Worm (Caenorhabditis elegans): Measurements from ENCODE around the gene C49F5.8.

The C49F5.8 gene

DNA sequence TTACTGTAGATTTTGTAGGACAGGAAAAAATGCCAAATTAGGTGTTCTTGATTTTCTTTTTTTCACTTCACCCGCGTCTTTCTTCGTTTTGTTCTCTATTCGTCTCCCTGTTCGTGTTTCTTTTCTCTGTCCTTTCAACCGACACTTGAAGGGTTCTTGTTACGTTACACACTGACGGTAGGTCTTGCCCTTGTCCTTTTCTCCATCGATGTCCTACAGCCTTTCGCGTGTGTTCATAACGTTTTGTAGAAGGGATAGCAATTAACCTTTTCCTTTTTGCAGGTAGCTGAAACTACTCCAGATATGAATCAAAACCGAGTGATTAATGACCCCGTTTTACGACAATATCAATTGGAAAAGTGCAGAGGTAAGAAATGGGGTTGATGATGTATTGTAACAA, 35.8 kb upstream of the C49F5.8 start, which contains the start of gene F55G7.1 (continued):
- TF ChIP-seq pqm-1 (tag; optimal IDR thresholded peaks at IDR 0.05) (no peak), nhr-25 (tag; optimal IDR thresholded peaks at IDR 0.05) (peak; percentile 83), egl-5 (tag; optimal IDR thresholded peaks at IDR 0.05) (no peak), nhr-11 (tag; optimal IDR thresholded peaks at IDR 0.05) (no peak), nhr-237 (tag; optimal IDR thresholded peaks at IDR 0.05) (no peak), fkh-10 (GFP tag; optimal IDR thresholded peaks at IDR 0.05) (no peak), nhr-77 (tag; optimal IDR thresholded peaks at IDR 0.05) (peak; percentile 82), elt-1 (tag; optimal IDR thresholded peaks at IDR 0.05) (no peak), fkh-2 (tag; optimal IDR thresholded peaks at IDR 0.05) (no peak), nhr-23 (tag; optimal IDR thresholded peaks at IDR 0.05) (no peak), aly-2 (tag; optimal IDR thresholded peaks at IDR 0.05) (no peak), unc-62 (GFP tag; optimal IDR thresholded peaks at IDR 0.05) (no peak), snpc-4 (tag; optimal IDR thresholded peaks at IDR 0.05) (peak; percentile 86), sea-2 (GFP tag; optimal IDR thresholded peaks at IDR 0.05) (no peak), mdl-1 (tag; optimal IDR thresholded peaks at IDR 0.05) (no peak), tbx-2 (tag; optimal IDR thresholded peaks at IDR 0.05) (peak; percentile 66)

ce11 chrX:11925243-11925642, 34.7 kb upstream of the C49F5.8 start:
- TF ChIP-seq fos-1 (tag; optimal IDR thresholded peaks at IDR 0.05) = no peak
- TF ChIP-seq unc-39 (tag; optimal IDR thresholded peaks at IDR 0.05) = no peak
- TF ChIP-seq nhr-43 (tag; optimal IDR thresholded peaks at IDR 0.05; ENCODE audit: poor library complexity, severe bottlenecking) = no peak
- no peak for TF ChIP-seq zag-1 (tag; optimal IDR thresholded peaks at IDR 0.05)
- TF ChIP-seq elt-2 (tag; optimal IDR thresholded peaks at IDR 0.05) = peak; percentile 77
- no peak for TF ChIP-seq nfya-1 (tag; optimal IDR thresholded peaks at IDR 0.05; ENCODE audit: insufficient read depth)
- TF ChIP-seq sea-2 (GFP tag; optimal IDR thresholded peaks at IDR 0.05) = no peak
- no peak for TF ChIP-seq ama-1 (optimal IDR thresholded peaks at IDR 0.05)
- TF ChIP-seq nhr-67 (tag; optimal IDR thresholded peaks at IDR 0.05) = no peak
- peak; percentile 3 for TF ChIP-seq pqm-1 (tag; optimal IDR thresholded peaks at IDR 0.05)
- no peak for TF ChIP-seq aly-2 (tag; optimal IDR thresholded peaks at IDR 0.05)
- TF ChIP-seq fkh-2 (tag; optimal IDR thresholded peaks at IDR 0.05) = no peak
- TF ChIP-seq lin-39 (tag; optimal IDR thresholded peaks at IDR 0.05) = no peak
- TF ChIP-seq unc-62 (GFP tag; optimal IDR thresholded peaks at IDR 0.05) = no peak

DNA sequence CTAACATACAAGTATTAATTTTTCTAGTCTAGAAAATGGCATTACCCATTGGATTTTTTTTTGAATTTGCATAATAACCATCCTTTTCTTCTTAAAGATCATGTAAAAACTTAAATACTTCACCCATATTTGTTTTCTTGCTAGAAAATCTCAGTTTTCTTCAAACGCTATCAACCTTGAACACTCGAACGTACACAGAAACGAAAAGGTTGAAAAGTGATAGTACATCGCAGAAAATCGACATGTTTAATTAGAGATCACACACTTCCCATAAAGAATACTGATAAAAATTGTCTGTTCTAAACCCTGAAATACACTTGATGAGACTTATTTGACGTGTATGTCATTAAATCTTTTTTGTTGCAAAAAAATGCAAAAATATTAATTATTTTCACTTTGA, 32.4 kb upstream of the C49F5.8 start, which contains the start of gene F55G7.4:
Gene F55G7.4 (plus strand): TSS at position 301 of the 400 bp plus-strand sequence.
- TF ChIP-seq jun-1 (tag; optimal IDR thresholded peaks at IDR 0.05) (no peak), nhr-76 (tag; optimal IDR thresholded peaks at IDR 0.05) (no peak), nhr-12 (tag; optimal IDR thresholded peaks at IDR 0.05) (no peak), ceh-28 (tag; optimal IDR thresholded peaks at IDR 0.05) (no peak), unc-62 (GFP tag; optimal IDR thresholded peaks at IDR 0.05) (no peak), pqm-1 (tag; optimal IDR thresholded peaks at IDR 0.05) (no peak), lin-39 (tag; optimal IDR thresholded peaks at IDR 0.05) (no peak), ceh-82 (tag; optimal IDR thresholded peaks at IDR 0.05) (no peak), nhr-43 (tag; optimal IDR thresholded peaks at IDR 0.05; ENCODE audit: poor library complexity, severe bottlenecking) (no peak), elt-3 (tag; optimal IDR thresholded peaks at IDR 0.05) (no peak)

DNA sequence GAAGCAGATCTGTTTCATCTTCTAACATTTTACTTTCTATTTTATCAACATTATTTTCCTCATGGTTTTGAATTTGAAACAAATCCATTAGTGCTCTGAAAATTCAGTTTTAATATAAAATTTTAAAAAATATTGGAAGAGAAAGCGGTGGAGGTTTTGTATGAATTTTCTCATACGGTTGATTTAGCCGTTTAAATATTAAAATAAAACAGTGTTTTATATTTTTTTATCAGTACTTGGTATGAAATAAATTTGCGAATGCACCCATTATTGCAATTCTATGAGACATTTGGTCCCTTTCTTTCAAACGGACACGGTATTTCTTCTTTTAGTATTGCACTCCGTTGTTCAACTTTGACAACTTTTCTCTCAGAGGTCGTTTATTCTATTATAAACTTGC, 28.4 kb upstream of the C49F5.8 start, which contains the start of gene dot-1.4:
Gene dot-1.4 (minus strand): TSS at position 101 of the 400 bp plus-strand sequence.
- TF ChIP-seq lin-15B (tag; optimal IDR thresholded peaks at IDR 0.05) (no peak), elt-3 (tag; optimal IDR thresholded peaks at IDR 0.05) (no peak), nhr-76 (tag; optimal IDR thresholded peaks at IDR 0.05) (no peak), snpc-4 (tag; optimal IDR thresholded peaks at IDR 0.05) (no peak), elt-1 (tag; optimal IDR thresholded peaks at IDR 0.05) (no peak), unc-62 (GFP tag; optimal IDR thresholded peaks at IDR 0.05) (no peak), nhr-77 (tag; optimal IDR thresholded peaks at IDR 0.05) (no peak), nfya-1 (tag; optimal IDR thresholded peaks at IDR 0.05; ENCODE audit: insufficient read depth) (no peak), ama-1 (optimal IDR thresholded peaks at IDR 0.05) (no peak)

ce11 chrX:11933547-11933946, 26.4 kb upstream of the C49F5.8 start:
- TF ChIP-seq zag-1 (tag; optimal IDR thresholded peaks at IDR 0.05) (no peak), R02D3.7 (tag; optimal IDR thresholded peaks at IDR 0.05) (no peak), egl-27 (tag; optimal IDR thresholded peaks at IDR 0.05) (no peak), ceh-9 (tag; optimal IDR thresholded peaks at IDR 0.05) (no peak), nhr-43 (tag; optimal IDR thresholded peaks at IDR 0.05; ENCODE audit: poor library complexity, severe bottlenecking) (no peak), daf-12 (tag; optimal IDR thresholded peaks at IDR 0.05) (no peak), jun-1 (tag; optimal IDR thresholded peaks at IDR 0.05) (no peak)
